Worm (Caenorhabditis elegans): Measurements from ENCODE around the gene mec-2.

- TF ChIP-seq T26A5.8 (tag; optimal IDR thresholded peaks at IDR 0.05) (no peak), sptf-2 (GFP tag; optimal IDR thresholded peaks at IDR 0.05) (no peak), pha-4 (tag; optimal IDR thresholded peaks at IDR 0.05) (no peak), F49E8.2 (tag; optimal IDR thresholded peaks at IDR 0.05; ENCODE audit: insufficient read depth) (no peak), hmg-20 (GFP tag; IDR thresholded peaks at IDR 0.05) (no peak), dpl-1 (GFP tag; optimal IDR thresholded peaks at IDR 0.05) (no peak), mcd-1 (GFP tag; IDR thresholded peaks at IDR 0.05) (no peak), ztf-28 (GFP tag; IDR thresholded peaks at IDR 0.05) (no peak), attf-5 (GFP tag; optimal IDR thresholded peaks at IDR 0.05) (no peak), die-1 (tag; optimal IDR thresholded peaks at IDR 0.05) (no peak)
These were observed 14.9 kb upstream of the mec-2 start, which contains the start of gene ifta-1 for ce11 chrX:5552652-5553051.
